Fruit fly (Drosophila melanogaster) whole organism, embryonic: ENCODE data around the gene spidey.

Source experiments
- Abd-B ChIP-seq: fragments of 200-800 bp; sonication (Bioruptor generic); optimal IDR thresholded peaks from 2 replicates; lab custom pipeline; 2018; ENCODE audit warnings: missing biosample characterization, mild to moderate bottlenecking, missing genetic modification characterization, moderate library complexity
- Adf1 ChIP-seq: fragments of 200-800 bp; sonication (Bioruptor generic); IDR thresholded peaks from 2 replicates; pipeline ENCODE4 v1.3.6; 2022; ENCODE audit warnings: missing biosample characterization, missing genetic modification characterization
- Bgb ChIP-seq: fragments of 200-800 bp; sonication (Bioruptor generic); IDR thresholded peaks from 2 replicates; pipeline ENCODE4 v1.3.6; 2022; ENCODE audit warnings: missing biosample characterization, missing genetic modification characterization; ENCODE audit not compliant: partially characterized antibody
- CG10462 ChIP-seq: fragments of 200-800 bp; sonication (Bioruptor generic); optimal IDR thresholded peaks from 2 replicates; lab custom pipeline; 2016; ENCODE audit warnings: missing biosample characterization, missing genetic modification characterization
- CG11695 ChIP-seq: fragments of 200-800 bp; sonication (Bioruptor generic); IDR thresholded peaks from 3 replicates; pipeline ENCODE4 v1.3.6; 2022; ENCODE audit warnings: missing biosample characterization, missing genetic modification characterization
- CG15011 ChIP-seq: fragments of 200-800 bp; sonication (Bioruptor generic); optimal IDR thresholded peaks from 3 replicates; lab custom pipeline; 2018; ENCODE audit warnings: missing biosample characterization, mild to moderate bottlenecking, missing genetic modification characterization
- CG15696 ChIP-seq: fragments of 200-800 bp; sonication (Bioruptor generic); optimal IDR thresholded peaks from 2 replicates; lab custom pipeline; 2019; ENCODE audit warnings: missing biosample characterization, mild to moderate bottlenecking, missing genetic modification characterization, moderate library complexity
- CG18764 ChIP-seq: fragments of 200-800 bp; sonication (Bioruptor generic); optimal IDR thresholded peaks from 3 replicates; lab custom pipeline; 2016; ENCODE audit warnings: missing biosample characterization, missing genetic modification characterization
- CG3163 ChIP-seq: fragments of 200-800 bp; sonication (Bioruptor generic); optimal IDR thresholded peaks from 3 replicates; lab custom pipeline; 2016; ENCODE audit warnings: missing biosample characterization, missing genetic modification characterization
- CG34422 ChIP-seq: fragments of 200-800 bp; sonication (Bioruptor generic); IDR thresholded peaks from 3 replicates; pipeline ENCODE4 v1.3.6; 2022; ENCODE audit warnings: missing biosample characterization, missing genetic modification characterization
- CG43689 ChIP-seq: fragments of 200-800 bp; sonication (Bioruptor generic); IDR thresholded peaks from 2 replicates; pipeline ENCODE4 v1.3.6; 2022; ENCODE audit warnings: missing biosample characterization, missing genetic modification characterization
- CG5245 ChIP-seq: fragments of 200-800 bp; sonication (Bioruptor generic); optimal IDR thresholded peaks from 3 replicates; lab custom pipeline; 2016; ENCODE audit warnings: missing biosample characterization, missing genetic modification characterization
- Gsc ChIP-seq: fragments of 200-800 bp; sonication (Bioruptor generic); IDR thresholded peaks from 2 replicates; pipeline ENCODE4 v1.3.6; 2022; ENCODE audit warnings: missing biosample characterization, missing genetic modification characterization
- HLH54F ChIP-seq: fragments of 200-800 bp; sonication (Bioruptor generic); optimal IDR thresholded peaks from 3 replicates; lab custom pipeline; 2016; ENCODE audit warnings: missing biosample characterization, missing genetic modification characterization
- Nf-YB ChIP-seq: fragments of 200-800 bp; sonication (Bioruptor generic); optimal IDR thresholded peaks from 3 replicates; lab custom pipeline; 2019; ENCODE audit warnings: missing biosample characterization, mild to moderate bottlenecking, missing genetic modification characterization, moderate library complexity
- TFAM ChIP-seq: fragments of 200-800 bp; sonication (Bioruptor generic); optimal IDR thresholded peaks from 2 replicates; lab custom pipeline; 2017; ENCODE audit warnings: missing biosample characterization, missing genetic modification characterization, inconsistent platforms
- Taf1 ChIP-seq: fragments of 200-800 bp; sonication (Bioruptor generic); IDR thresholded peaks from 2 replicates; pipeline ENCODE4 v1.3.6; 2022; ENCODE audit warnings: missing biosample characterization, missing genetic modification characterization
- ac ChIP-seq: fragments of 200-800 bp; sonication (Bioruptor generic); optimal IDR thresholded peaks from 3 replicates; lab custom pipeline; 2017; ENCODE audit warnings: missing biosample characterization, mild to moderate bottlenecking, missing genetic modification characterization
- bab2 ChIP-seq: fragments of 200-800 bp; sonication (Bioruptor generic); optimal IDR thresholded peaks from 2 replicates; lab custom pipeline; 2016; ENCODE audit warnings: missing biosample characterization, missing genetic modification characterization
- dpn ChIP-seq, 2 experiments: fragments of 200-800 bp; sonication (Bioruptor generic); optimal IDR thresholded peaks; 3 replicates each; lab custom pipeline; 2016; ENCODE audit warnings: missing biosample characterization in 2 of 2, missing genetic modification characterization in 2 of 2
- exex ChIP-seq: fragments of 200-800 bp; sonication (Bioruptor generic); optimal IDR thresholded peaks from 4 replicates; lab custom pipeline; 2018; ENCODE audit warnings: missing biosample characterization, mild to moderate bottlenecking, missing genetic modification characterization, moderate library complexity
- hb ChIP-seq: fragments of 200-800 bp; sonication (Bioruptor generic); IDR thresholded peaks from 3 replicates; pipeline ENCODE4 v1.3.6; 2022; ENCODE audit warnings: missing biosample characterization, missing genetic modification characterization; ENCODE audit not compliant: partially characterized antibody
- klu ChIP-seq: fragments of 200-800 bp; sonication (Bioruptor generic); IDR thresholded peaks from 2 replicates; pipeline ENCODE4 v1.3.6; 2022; ENCODE audit warnings: missing biosample characterization, missing genetic modification characterization
- mam ChIP-seq: fragments of 200-800 bp; sonication (Bioruptor generic); optimal IDR thresholded peaks from 3 replicates; lab custom pipeline; 2016; ENCODE audit warnings: missing biosample characterization, missing genetic modification characterization
- mld ChIP-seq: fragments of 200-800 bp; sonication (Bioruptor generic); IDR thresholded peaks from 3 replicates; pipeline ENCODE4 v1.3.6; 2022; ENCODE audit warnings: missing biosample characterization, missing genetic modification characterization; ENCODE audit not compliant: partially characterized antibody
- nerfin-1 ChIP-seq: fragments of 200-800 bp; sonication (Bioruptor generic); optimal IDR thresholded peaks from 3 replicates; lab custom pipeline; 2019; ENCODE audit warnings: missing biosample characterization, mild to moderate bottlenecking, missing genetic modification characterization, moderate library complexity
- org-1 ChIP-seq: fragments of 200-800 bp; sonication (Bioruptor generic); optimal IDR thresholded peaks from 2 replicates; lab custom pipeline; 2017; ENCODE audit warnings: missing biosample characterization, missing genetic modification characterization
- ranshi ChIP-seq: fragments of 200-800 bp; sonication (Bioruptor generic); IDR thresholded peaks from 2 replicates; pipeline ENCODE4 v1.3.6; 2022; ENCODE audit warnings: missing biosample characterization, missing genetic modification characterization
- run ChIP-seq: fragments of 200-800 bp; sonication (Bioruptor generic); optimal IDR thresholded peaks from 3 replicates; lab custom pipeline; 2018; ENCODE audit warnings: missing biosample characterization, mild to moderate bottlenecking, missing genetic modification characterization
- salm ChIP-seq: fragments of 200-800 bp; sonication (Bioruptor generic); optimal IDR thresholded peaks from 2 replicates; lab custom pipeline; 2018; ENCODE audit warnings: missing biosample characterization, mild to moderate bottlenecking, missing genetic modification characterization
- sqz ChIP-seq: fragments of 200-800 bp; sonication (Bioruptor generic); optimal IDR thresholded peaks from 3 replicates; lab custom pipeline; 2018; ENCODE audit warnings: missing biosample characterization, mild to moderate bottlenecking, missing genetic modification characterization
- trem ChIP-seq: fragments of 200-800 bp; optimal IDR thresholded peaks from 3 replicates; lab custom pipeline; 2019; ENCODE audit warnings: missing biosample characterization, mild to moderate bottlenecking, missing genetic modification characterization, moderate library complexity
- vnd ChIP-seq: fragments of 200-800 bp; sonication (Bioruptor generic); IDR thresholded peaks from 3 replicates; pipeline ENCODE4 v1.3.6; 2022; ENCODE audit warnings: missing biosample characterization, missing genetic modification characterization; ENCODE audit not compliant: partially characterized antibody
- wek ChIP-seq: fragments of 200-800 bp; sonication (Bioruptor generic); optimal IDR thresholded peaks from 3 replicates; lab custom pipeline; 2018; ENCODE audit warnings: missing biosample characterization, mild to moderate bottlenecking, missing genetic modification characterization, moderate library complexity

Gene spidey

DNA sequence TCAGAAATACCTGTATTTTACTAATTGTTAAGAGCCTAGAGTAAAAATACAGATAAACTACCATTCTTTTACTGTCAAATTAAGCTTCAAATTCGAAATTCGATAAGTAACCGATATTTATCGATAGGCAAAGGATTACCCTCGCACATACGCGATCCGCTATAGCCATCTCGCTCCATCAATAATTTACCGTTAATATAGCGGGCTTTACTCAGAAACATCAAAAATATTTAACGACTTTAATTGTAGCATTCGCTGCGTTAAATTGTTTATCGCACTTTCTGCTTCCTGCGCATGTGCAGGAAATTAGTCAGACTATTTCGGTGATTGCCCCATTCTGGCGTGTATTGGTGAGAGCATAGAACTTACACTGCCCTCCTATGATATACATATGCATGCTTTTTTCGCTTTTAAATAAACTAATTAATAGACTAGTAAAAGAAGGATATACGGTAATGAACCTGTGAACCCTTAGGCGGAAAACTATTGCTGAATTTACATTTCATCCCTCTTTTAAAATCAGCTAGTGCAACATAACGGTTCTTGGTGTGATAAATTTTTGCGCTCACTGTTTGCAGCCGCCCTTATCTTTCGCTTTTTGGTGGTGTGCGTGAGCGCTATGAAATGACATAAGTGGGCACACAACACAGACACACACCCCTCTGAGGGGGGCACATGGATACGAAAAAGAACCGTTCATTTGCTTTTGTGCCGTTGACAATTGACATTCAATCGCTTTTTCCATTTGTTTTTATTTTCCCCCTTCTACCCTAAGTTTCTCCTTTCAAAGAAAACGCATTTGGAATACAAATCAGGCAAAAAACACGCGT is at the start of gene spidey, which contains the start of gene dpr14 (continued):
- TF ChIP-seq CG3163 (GFP tag; lab: Kevin White, UChicago) = peak; percentile 50

DNA sequence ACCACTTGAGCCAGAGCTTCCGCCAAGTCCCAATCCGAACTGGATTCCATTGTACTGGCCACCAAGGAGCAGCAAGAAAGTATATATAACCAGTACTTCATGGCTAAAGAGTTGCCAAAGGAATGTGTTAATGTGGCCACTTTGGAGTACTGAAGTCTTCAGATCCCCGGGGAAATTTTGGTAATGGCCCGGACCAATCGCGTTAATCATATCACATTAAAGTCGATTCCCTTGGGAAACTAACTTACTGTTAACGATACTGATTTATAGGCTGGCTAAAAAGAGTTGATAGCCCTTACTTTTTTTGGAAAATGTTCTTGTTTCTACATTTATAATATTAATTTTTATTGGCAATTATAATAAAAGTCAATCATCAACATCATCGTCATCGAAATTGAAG is 41.9 kb upstream of the spidey start, which contains the start of gene Ir7b:
Gene Ir7b (minus strand): TSS at position 101 of the 400 bp plus-strand sequence.
- TF ChIP-seq Nf-YB (GFP tag; lab: Kevin White, UChicago) = no peak
- TF ChIP-seq CG15011 (GFP tag; lab: Kevin White, UChicago) = no peak
- no peak for TF ChIP-seq Adf1 (GFP tag; lab: Robert Waterston, UW)
- no peak for TF ChIP-seq salm (tag; lab: Kevin White, UChicago)
- TF ChIP-seq CG34422 = no peak
- TF ChIP-seq sqz (GFP tag; lab: Kevin White, UChicago) = no peak
- TF ChIP-seq bab2 = no peak
- TF ChIP-seq nerfin-1 (tag; lab: Kevin White, UChicago) = no peak
- no peak for TF ChIP-seq CG15696
- no peak for TF ChIP-seq hb (GFP tag; lab: Robert Waterston, UW)
- TF ChIP-seq ranshi = no peak
- TF ChIP-seq CG43689 (GFP tag; lab: Robert Waterston, UW) = no peak
- TF ChIP-seq run = no peak
- no peak for TF ChIP-seq exex (tag; lab: Kevin White, UChicago)
- no peak for TF ChIP-seq CG5245
- no peak for TF ChIP-seq ac (GFP tag; lab: Kevin White, UChicago)

DNA sequence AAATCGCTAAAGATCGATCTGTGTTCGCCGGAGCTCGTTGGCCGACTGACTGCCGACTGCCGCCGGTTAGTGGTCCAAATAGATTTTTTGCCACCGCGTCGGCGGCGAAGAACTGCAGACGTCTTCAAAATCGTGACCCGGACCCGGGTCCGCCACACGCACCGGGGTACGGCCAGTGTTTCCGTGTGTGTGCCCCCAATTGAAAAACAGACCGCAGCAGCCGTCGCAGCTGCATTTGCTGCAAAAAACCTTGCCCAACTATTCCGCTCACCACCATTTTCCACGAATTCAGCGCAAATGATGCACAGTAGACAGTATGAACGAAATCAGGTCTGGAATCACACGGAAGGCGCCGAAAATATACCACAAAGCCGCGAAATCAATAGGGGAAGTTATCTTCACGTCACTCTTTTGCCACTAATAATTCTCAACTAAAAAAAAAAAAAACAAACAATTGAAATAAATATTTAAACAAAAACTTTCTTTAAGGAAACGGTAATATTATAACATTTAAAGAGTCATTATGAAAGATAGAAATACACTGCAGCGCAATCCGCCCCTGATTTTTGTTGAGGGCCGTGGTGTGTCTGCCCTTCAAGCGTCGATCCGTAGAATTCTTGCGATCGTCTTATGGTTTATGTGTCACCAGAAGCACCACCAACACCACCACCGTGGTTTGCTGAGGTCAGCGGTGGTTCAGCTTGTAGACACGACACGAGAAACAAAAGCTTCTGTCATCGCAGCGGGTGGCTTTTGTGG is 35.4 kb upstream of the spidey start, which contains the start of gene dec:
Gene dec (minus strand): TSS at position 51 of the 759 bp plus-strand sequence.
- TF ChIP-seq Bgb (GFP tag; lab: Robert Waterston, UW) = no peak
- no peak for TF ChIP-seq wek (GFP tag; lab: Kevin White, UChicago)
- TF ChIP-seq Abd-B (GFP tag; lab: Kevin White, UChicago) = no peak
- TF ChIP-seq mam (GFP tag; lab: Kevin White, UChicago) = no peak
- no peak for TF ChIP-seq trem (tag; lab: Kevin White, UChicago)
- no peak for TF ChIP-seq dpn (GFP tag; optimal IDR thresholded peaks at IDR 0.05; lab: Kevin White, UChicago)
- no peak for TF ChIP-seq HLH54F (GFP tag; lab: Kevin White, UChicago)
- no peak for TF ChIP-seq org-1 (GFP tag; lab: Kevin White, UChicago)
- TF ChIP-seq CG11695 (GFP tag; lab: Robert Waterston, UW) = no peak
- no peak for TF ChIP-seq klu (GFP tag; lab: Robert Waterston, UW)
- TF ChIP-seq Gsc (GFP tag; lab: Robert Waterston, UW) = no peak
- TF ChIP-seq TFAM = no peak

DNA sequence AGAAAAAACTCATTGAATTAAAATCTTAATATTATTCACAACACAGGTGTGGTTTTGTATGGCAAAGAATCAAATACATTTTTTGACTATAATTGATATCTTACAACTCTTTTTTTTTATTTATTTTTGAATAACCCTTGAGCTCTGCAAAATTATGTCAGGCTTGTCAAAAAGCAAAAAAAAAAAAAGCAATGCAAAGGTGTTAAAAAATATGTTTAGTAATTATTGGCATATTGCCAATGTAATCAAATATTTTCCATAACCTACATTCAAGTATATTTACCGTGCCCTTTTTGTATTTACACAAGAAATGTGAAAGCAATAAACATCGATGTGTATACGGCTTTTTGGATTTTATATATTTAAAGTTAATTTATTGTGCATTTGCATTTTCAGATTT is 34.6 kb upstream of the spidey start, which contains the start of gene Ir7c:
Gene Ir7c (plus strand): TSS at position 301 of the 400 bp plus-strand sequence.
- TF ChIP-seq mam (GFP tag; lab: Kevin White, UChicago) (no peak), mld (GFP tag; lab: Robert Waterston, UW) (no peak), vnd (GFP tag; lab: Robert Waterston, UW) (no peak), CG18764 (GFP tag; lab: Kevin White, UChicago) (no peak), CG10462 (GFP tag; lab: Kevin White, UChicago) (no peak), Taf1 (GFP tag; lab: Robert Waterston, UW) (no peak)
